Fruit fly (Drosophila melanogaster) whole organism, embryonic: Measurements from ENCODE around the gene spirit.

ENCODE experiments used
- Asciz ChIP-seq: fragments of 200-800 bp; sonication (Bioruptor generic); optimal IDR thresholded peaks from 2 replicates; lab custom pipeline; 2017; ENCODE audit warnings: missing biosample characterization, mild to moderate bottlenecking, missing genetic modification characterization, missing genetic modification reagents
- Atf-2 ChIP-seq: fragments of 200-800 bp; sonication (Bioruptor generic); optimal IDR thresholded peaks from 2 replicates; lab custom pipeline; 2016; ENCODE audit warnings: missing biosample characterization, missing genetic modification characterization
- CG10267 ChIP-seq: fragments of 200-800 bp; sonication (Bioruptor generic); optimal IDR thresholded peaks from 2 replicates; lab custom pipeline; 2018; ENCODE audit warnings: missing biosample characterization, mild to moderate bottlenecking, missing genetic modification characterization, moderate library complexity
- CG12236 ChIP-seq: fragments of 200-800 bp; sonication (Bioruptor generic); optimal IDR thresholded peaks from 2 replicates; lab custom pipeline; 2016; ENCODE audit warnings: missing biosample characterization, missing genetic modification characterization
- CG1233 ChIP-seq: fragments of 200-800 bp; sonication (Bioruptor generic); optimal IDR thresholded peaks from 4 replicates; lab custom pipeline; 2018; ENCODE audit warnings: missing biosample characterization, mild to moderate bottlenecking, missing genetic modification characterization
- CG12659 ChIP-seq: fragments of 200-800 bp; sonication (Bioruptor generic); optimal IDR thresholded peaks from 3 replicates; lab custom pipeline; 2017; ENCODE audit warnings: mild to moderate bottlenecking, missing biosample characterization, missing genetic modification reagents, missing genetic modification characterization
- CG12744 ChIP-seq: fragments of 200-800 bp; sonication (Bioruptor generic); optimal IDR thresholded peaks from 2 replicates; lab custom pipeline; 2016; ENCODE audit warnings: missing biosample characterization, missing genetic modification characterization
- CG15514 ChIP-seq: fragments of 200-800 bp; sonication (Bioruptor generic); optimal IDR thresholded peaks from 3 replicates; lab custom pipeline; 2017; ENCODE audit warnings: missing biosample characterization, missing genetic modification characterization, mild to moderate bottlenecking, moderate library complexity, missing genetic modification reagents
- CG16813 ChIP-seq: fragments of 200-800 bp; sonication (Bioruptor generic); IDR thresholded peaks from 3 replicates; pipeline ENCODE4 v1.3.6; 2022; ENCODE audit warnings: missing biosample characterization, missing genetic modification characterization; ENCODE audit not compliant: partially characterized antibody
- CG17328 ChIP-seq: fragments of 200-800 bp; sonication (Bioruptor generic); IDR thresholded peaks from 2 replicates; pipeline ENCODE4 v1.3.6; 2022; ENCODE audit warnings: missing biosample characterization, missing genetic modification characterization
- CG17359 ChIP-seq: fragments of 200-800 bp; sonication (Bioruptor generic); optimal IDR thresholded peaks from 3 replicates; lab custom pipeline; 2018; ENCODE audit warnings: missing biosample characterization, mild to moderate bottlenecking, missing genetic modification characterization, moderate library complexity
- CG17361 ChIP-seq: fragments of 200-800 bp; sonication (Bioruptor generic); IDR thresholded peaks from 3 replicates; pipeline ENCODE4 v1.3.6; 2022; ENCODE audit warnings: missing biosample characterization, missing genetic modification characterization
- CG17829 ChIP-seq: fragments of 200-800 bp; optimal IDR thresholded peaks from 2 replicates; lab custom pipeline; 2019; ENCODE audit warnings: missing biosample characterization, mild to moderate bottlenecking, missing genetic modification characterization, moderate library complexity
- CG1792 ChIP-seq: fragments of 200-800 bp; sonication (Bioruptor generic); optimal IDR thresholded peaks from 2 replicates; lab custom pipeline; 2016; ENCODE audit warnings: missing biosample characterization, missing genetic modification characterization
- CG18262 ChIP-seq: fragments of 200-800 bp; optimal IDR thresholded peaks from 3 replicates; lab custom pipeline; 2019; ENCODE audit warnings: missing biosample characterization, mild to moderate bottlenecking, missing genetic modification characterization, moderate library complexity
- CG31441 ChIP-seq: fragments of 200-800 bp; sonication (Bioruptor generic); IDR thresholded peaks from 2 replicates; pipeline ENCODE4 v1.3.6; 2022; ENCODE audit warnings: missing biosample characterization, missing genetic modification characterization
- CG32532 ChIP-seq: fragments of 200-800 bp; sonication (Bioruptor generic); IDR thresholded peaks from 2 replicates; pipeline ENCODE4 v1.3.6; 2022; ENCODE audit warnings: missing biosample characterization, missing genetic modification characterization
- CG3281 ChIP-seq: fragments of 200-800 bp; sonication (Bioruptor generic); optimal IDR thresholded peaks from 3 replicates; lab custom pipeline; 2017; ENCODE audit warnings: missing biosample characterization, mild to moderate bottlenecking, missing genetic modification characterization
- CG34224 ChIP-seq: fragments of 200-800 bp; sonication (Bioruptor generic); IDR thresholded peaks from 3 replicates; pipeline ENCODE4 v1.3.6; 2022; ENCODE audit warnings: missing biosample characterization, missing genetic modification characterization; ENCODE audit not compliant: partially characterized antibody
- CG3838 ChIP-seq: fragments of 200-800 bp; sonication (Bioruptor generic); optimal IDR thresholded peaks from 3 replicates; lab custom pipeline; 2016; ENCODE audit warnings: missing biosample characterization, missing genetic modification characterization
- CG6272 ChIP-seq: fragments of 200-800 bp; sonication (Bioruptor generic); IDR thresholded peaks from 2 replicates; pipeline ENCODE4 v1.3.6; 2022; ENCODE audit warnings: missing biosample characterization, missing genetic modification characterization
- CG6654 ChIP-seq: fragments of 200-800 bp; sonication (Bioruptor generic); optimal IDR thresholded peaks from 2 replicates; lab custom pipeline; 2017; ENCODE audit warnings: missing biosample characterization, mild to moderate bottlenecking, missing genetic modification characterization
- CG6683 ChIP-seq: fragments of 200-800 bp; sonication (Bioruptor generic); optimal IDR thresholded peaks from 2 replicates; lab custom pipeline; 2017; ENCODE audit warnings: missing biosample characterization, mild to moderate bottlenecking, missing genetic modification characterization, missing genetic modification reagents
- CG9932 ChIP-seq: fragments of 200-800 bp; sonication (Bioruptor generic); IDR thresholded peaks from 2 replicates; pipeline ENCODE4 v1.3.6; 2022; ENCODE audit warnings: missing biosample characterization, missing genetic modification characterization
- Elba2 ChIP-seq: fragments of 200-800 bp; sonication (Bioruptor generic); optimal IDR thresholded peaks from 3 replicates; lab custom pipeline; 2016; ENCODE audit warnings: missing biosample characterization, missing genetic modification characterization
- Pdp1 ChIP-seq, 2 experiments: fragments of 200-800 bp; sonication (Bioruptor generic); optimal IDR thresholded peaks; 3 replicates each; lab custom pipeline; 2016; ENCODE audit warnings: missing biosample characterization in 2 of 2, missing genetic modification characterization in 2 of 2, mild to moderate bottlenecking in 1 of 2, moderate library complexity in 1 of 2
- Ptx1 ChIP-seq: fragments of 200-800 bp; sonication (Bioruptor generic); IDR thresholded peaks from 2 replicates; pipeline ENCODE4 v1.3.6; 2022; ENCODE audit warnings: missing biosample characterization, missing genetic modification characterization
- Sox100B ChIP-seq: fragments of 200-800 bp; sonication (Bioruptor generic); optimal IDR thresholded peaks from 3 replicates; lab custom pipeline; 2018; ENCODE audit warnings: missing biosample characterization, mild to moderate bottlenecking, missing genetic modification characterization
- Sox102F ChIP-seq: fragments of 200-800 bp; sonication (Bioruptor generic); optimal IDR thresholded peaks from 2 replicates; lab custom pipeline; 2018; ENCODE audit warnings: missing biosample characterization, mild to moderate bottlenecking, missing genetic modification characterization, moderate library complexity
- Ssrp ChIP-seq: fragments of 200-800 bp; sonication (Bioruptor generic); optimal IDR thresholded peaks from 2 replicates; lab custom pipeline; 2018; ENCODE audit warnings: missing biosample characterization, mild to moderate bottlenecking, missing genetic modification characterization, moderate library complexity
- Tbp ChIP-seq: fragments of >200 bp; optimal IDR thresholded peaks from 2 replicates; lab custom pipeline; 2018; ENCODE audit warnings: missing biosample characterization, missing genetic modification characterization
- Usf ChIP-seq: fragments of 200-800 bp; sonication (Bioruptor generic); optimal IDR thresholded peaks from 2 replicates; lab custom pipeline; 2017; ENCODE audit warnings: missing genotype, missing biosample characterization, missing genetic modification characterization
- Xbp1 ChIP-seq: fragments of 200-800 bp; sonication (Bioruptor generic); optimal IDR thresholded peaks from 3 replicates; lab custom pipeline; 2016; ENCODE audit warnings: missing biosample characterization, mild to moderate bottlenecking, missing genetic modification characterization
- YL-1 ChIP-seq: fragments of 200-800 bp; sonication (Bioruptor generic); optimal IDR thresholded peaks from 3 replicates; lab custom pipeline; 2017; ENCODE audit warnings: missing biosample characterization, mild to moderate bottlenecking, missing genetic modification characterization
- aop ChIP-seq: fragments of 200-800 bp; sonication (Bioruptor generic); IDR thresholded peaks from 2 replicates; pipeline ENCODE4 v1.3.6; 2022; ENCODE audit warnings: missing biosample characterization, missing genetic modification characterization
- ase ChIP-seq: fragments of 200-800 bp; sonication (Bioruptor generic); IDR thresholded peaks from 3 replicates; pipeline ENCODE4 v1.3.6; 2022; ENCODE audit warnings: missing biosample characterization, missing genetic modification characterization
- bsh ChIP-seq, 2 experiments: fragments of 200-800 bp; sonication (Bioruptor generic); optimal IDR thresholded peaks; 2 replicates each; lab custom pipeline; 2017 to 2018; ENCODE audit warnings: mild to moderate bottlenecking in 2 of 2, missing biosample characterization in 2 of 2, missing genetic modification characterization in 2 of 2, moderate library complexity in 1 of 2
- cato ChIP-seq: fragments of 200-800 bp; sonication (Bioruptor generic); optimal IDR thresholded peaks from 2 replicates; lab custom pipeline; 2016; ENCODE audit warnings: missing biosample characterization, missing genetic modification characterization, borderline replicate concordance
- ci ChIP-seq: fragments of 200-800 bp; sonication (Bioruptor generic); IDR thresholded peaks from 3 replicates; pipeline ENCODE4 v1.3.6; 2022; ENCODE audit warnings: missing biosample characterization, missing genetic modification characterization
- dmrt99B ChIP-seq: fragments of 200-800 bp; sonication (Bioruptor generic); optimal IDR thresholded peaks from 2 replicates; lab custom pipeline; 2018; ENCODE audit warnings: missing biosample characterization, mild to moderate bottlenecking, missing genetic modification characterization, moderate library complexity
- dpn ChIP-seq, 2 experiments: fragments of 200-800 bp; sonication (Bioruptor generic); optimal IDR thresholded peaks; 3 replicates each; lab custom pipeline; 2016; ENCODE audit warnings: missing biosample characterization in 2 of 2, missing genetic modification characterization in 2 of 2
- fu2 ChIP-seq: fragments of 200-800 bp; sonication (Bioruptor generic); optimal IDR thresholded peaks from 2 replicates; lab custom pipeline; 2016; ENCODE audit warnings: missing biosample characterization, missing genetic modification characterization
- gcm ChIP-seq: fragments of 200-800 bp; sonication (Bioruptor generic); optimal IDR thresholded peaks from 2 replicates; lab custom pipeline; 2019; ENCODE audit warnings: missing biosample characterization, mild to moderate bottlenecking, missing genetic modification characterization, moderate library complexity
- gem ChIP-seq: fragments of 200-800 bp; sonication (Bioruptor generic); optimal IDR thresholded peaks from 2 replicates; lab custom pipeline; 2019; ENCODE audit warnings: missing biosample characterization, mild to moderate bottlenecking, missing genetic modification characterization, moderate library complexity
- gsb ChIP-seq: fragments of 200-800 bp; sonication (Bioruptor generic); IDR thresholded peaks from 2 replicates; pipeline ENCODE4 v1.3.6; 2022; ENCODE audit warnings: missing biosample characterization, missing genetic modification characterization
- mirr ChIP-seq: fragments of 200-800 bp; sonication (Bioruptor generic); optimal IDR thresholded peaks from 3 replicates; lab custom pipeline; 2018; ENCODE audit warnings: missing biosample characterization, mild to moderate bottlenecking, missing genetic modification characterization
- sisA ChIP-seq: fragments of 200-800 bp; sonication (Bioruptor generic); IDR thresholded peaks from 2 replicates; pipeline ENCODE4 v1.3.6; 2022; ENCODE audit warnings: missing biosample characterization, missing genetic modification characterization
- tap ChIP-seq: fragments of 200-800 bp; optimal IDR thresholded peaks from 3 replicates; lab custom pipeline; 2019; ENCODE audit warnings: missing biosample characterization, mild to moderate bottlenecking, missing genetic modification characterization, moderate library complexity
- tgo ChIP-seq: fragments of 200-800 bp; sonication (Bioruptor generic); IDR thresholded peaks from 3 replicates; pipeline ENCODE4 v1.3.6; 2022; ENCODE audit warnings: missing biosample characterization, missing genetic modification characterization
- vvl ChIP-seq: fragments of 200-800 bp; sonication (Bioruptor generic); IDR thresholded peaks from 2 replicates; pipeline ENCODE4 v1.3.6; 2022; ENCODE audit warnings: missing biosample characterization, missing genetic modification characterization

Gene spirit

dm6 chrX:8534734-8535133 is 38.7 kb downstream of the spirit start (continued):
- TF ChIP-seq CG17359 (tag; lab: Kevin White, UChicago) = peak; percentile 30
- no peak for TF ChIP-seq gcm (GFP tag; lab: Kevin White, UChicago)
- TF ChIP-seq CG31441 (GFP tag; lab: Robert Waterston, UW) = peak; percentile 47; the same call in 1 of the 2 replicates
- no peak for TF ChIP-seq CG1792 (GFP tag; lab: Kevin White, UChicago)
- no peak for TF ChIP-seq ase (GFP tag; lab: Robert Waterston, UW)
- peak in 1 of 2 experiments; percentile 30 for TF ChIP-seq bsh (GFP tag; optimal IDR thresholded peaks at IDR 0.05; lab: Kevin White, UChicago)
- no peak for TF ChIP-seq cato (GFP tag; lab: Kevin White, UChicago)
- TF ChIP-seq sisA = peak; percentile 13; the same call in 1 of the 2 replicates
- TF ChIP-seq CG17829 (tag; lab: Kevin White, UChicago) = peak; percentile 0
- no peak for TF ChIP-seq CG6272 (GFP tag; lab: Robert Waterston, UW)
- no peak for TF ChIP-seq CG34224 (GFP tag; lab: Robert Waterston, UW)
- TF ChIP-seq vvl (GFP tag; lab: Robert Waterston, UW) = peak; percentile 40; the same call in 1 of the 2 replicates
- TF ChIP-seq CG17328 (GFP tag; lab: Robert Waterston, UW) = no peak; the same call in 1 of the 2 replicates
- no peak for TF ChIP-seq CG9932 (GFP tag; lab: Robert Waterston, UW)
- TF ChIP-seq CG12236 (GFP tag; lab: Kevin White, UChicago) = no peak
- TF ChIP-seq Ssrp = peak; percentile 12
- TF ChIP-seq Sox100B (GFP tag; lab: Kevin White, UChicago) = peak; percentile 25
- no peak for TF ChIP-seq Usf
- no peak for TF ChIP-seq Elba2 (GFP tag; lab: Kevin White, UChicago)
- peak; percentile 64 for TF ChIP-seq gem
- TF ChIP-seq CG3838 (GFP tag; lab: Kevin White, UChicago) = no peak
- no peak for TF ChIP-seq dpn (GFP tag; optimal IDR thresholded peaks at IDR 0.05; lab: Kevin White, UChicago)
- no peak for TF ChIP-seq YL-1 (GFP tag; lab: Kevin White, UChicago)
- TF ChIP-seq gsb (GFP tag; lab: Robert Waterston, UW) = no peak
- TF ChIP-seq Atf-2 = no peak
- TF ChIP-seq CG12659 (GFP tag; lab: Kevin White, UChicago) = peak; percentile 2
- TF ChIP-seq fu2 (GFP tag; lab: Kevin White, UChicago) = no peak
- peak; percentile 60 for TF ChIP-seq Sox102F (GFP tag; lab: Kevin White, UChicago)
- 0 out of 3 replicates have a peak, but pooled peaks have one; percentile 17 for TF ChIP-seq ci (GFP tag; lab: Robert Waterston, UW)
- TF ChIP-seq dmrt99B (tag; lab: Kevin White, UChicago) = peak; percentile 54
- peak; percentile 9 for TF ChIP-seq tap (tag; lab: Kevin White, UChicago)
- TF ChIP-seq CG18262 (tag; lab: Kevin White, UChicago) = peak; percentile 26
- peak; percentile 9 for TF ChIP-seq Xbp1 (GFP tag; lab: Kevin White, UChicago)
- no peak for TF ChIP-seq CG1233 (GFP tag; lab: Kevin White, UChicago)
- TF ChIP-seq CG10267 (tag; lab: Kevin White, UChicago) = no peak
- no peak for TF ChIP-seq Tbp (GFP tag; lab: Kevin White, UChicago)
- TF ChIP-seq mirr (GFP tag; lab: Kevin White, UChicago) = no peak
- no peak for TF ChIP-seq CG3281 (GFP tag; lab: Kevin White, UChicago)
- TF ChIP-seq CG32532 (GFP tag; lab: Robert Waterston, UW) = no peak
- no peak for TF ChIP-seq aop (GFP tag; lab: Robert Waterston, UW)
- TF ChIP-seq Ptx1 (GFP tag; lab: Robert Waterston, UW) = peak; percentile 39; the same call in 1 of the 2 replicates
- peak; percentile 45; the same call in 2 of the 3 replicates for TF ChIP-seq CG17361 (GFP tag; lab: Robert Waterston, UW)
- TF ChIP-seq CG15514 (GFP tag; lab: Kevin White, UChicago) = no peak
- TF ChIP-seq CG6654 (GFP tag; lab: Kevin White, UChicago) = no peak
- TF ChIP-seq tgo (GFP tag; lab: Robert Waterston, UW) = peak; percentile 34; the same call in 2 of the 3 replicates
- TF ChIP-seq CG12744 (GFP tag; lab: Kevin White, UChicago) = no peak
- TF ChIP-seq CG16813 = no peak
- no peak for TF ChIP-seq CG6683 (GFP tag; lab: Kevin White, UChicago)
- peak; percentile 12 for TF ChIP-seq Asciz
- TF ChIP-seq Pdp1 (GFP tag; optimal IDR thresholded peaks at IDR 0.05; lab: Kevin White, UChicago) = peak in 1 of 2 experiments; percentile 21
